Worm (Caenorhabditis elegans) whole organism, early embryonic: ENCODE measurements around the gene ubq-2.

ENCODE experiments used
- B0310.2 ChIP-seq: sonication (generic microtip); optimal IDR thresholded peaks from 2 replicates; lab custom pipeline; 2016; ENCODE audit warnings: mild to moderate bottlenecking, missing genetic modification characterization, missing compliant biosample characterization
- F13C5.2 ChIP-seq: sonication (generic microtip); optimal IDR thresholded peaks from 2 replicates; lab custom pipeline; 2017; ENCODE audit warnings: mild to moderate bottlenecking, missing genetic modification characterization, inconsistent platforms, missing compliant biosample characterization
- aly-1 ChIP-seq: sonication (generic microtip); optimal IDR thresholded peaks from 2 replicates; lab custom pipeline; 2016; ENCODE audit warnings: missing genetic modification characterization, missing compliant biosample characterization
- ama-1 ChIP-seq: fragments of 150-350 bp; optimal IDR thresholded peaks from 2 replicates; lab custom pipeline; 2014
- ceh-13 ChIP-seq: fragments of 200-800 bp; sonication (Bioruptor generic); optimal IDR thresholded peaks from 2 replicates; lab custom pipeline; 2018; ENCODE audit warnings: mild to moderate bottlenecking, missing genetic modification characterization, missing compliant biosample characterization
- ceh-36 ChIP-seq: sonication (generic microtip); optimal IDR thresholded peaks from 2 replicates; lab custom pipeline; 2016; ENCODE audit warnings: missing genetic modification characterization, inconsistent platforms, missing compliant biosample characterization
- ets-7 ChIP-seq: sonication (generic microtip); optimal IDR thresholded peaks from 2 replicates; lab custom pipeline; 2016; ENCODE audit warnings: missing genotype, missing genetic modification characterization, missing compliant biosample characterization
- flt-1 ChIP-seq: fragments of 200-800 bp; sonication (Bioruptor generic); IDR thresholded peaks from 2 replicates; pipeline ENCODE4 v1.3.6; 2022; ENCODE audit warnings: missing genetic modification characterization, missing compliant biosample characterization
- hmbx-1 ChIP-seq: sonication (generic microtip); optimal IDR thresholded peaks from 2 replicates; lab custom pipeline; 2016; ENCODE audit warnings: mild to moderate bottlenecking, missing genetic modification characterization, missing compliant biosample characterization
- hmg-4 ChIP-seq: fragments of 200-800 bp; sonication (Bioruptor generic); optimal IDR thresholded peaks from 2 replicates; lab custom pipeline; 2018; ENCODE audit warnings: mild to moderate bottlenecking, missing genetic modification characterization, missing compliant biosample characterization
- hnd-1 ChIP-seq: sonication (generic microtip); optimal IDR thresholded peaks from 2 replicates; lab custom pipeline; 2016; ENCODE audit warnings: missing genetic modification characterization, missing compliant biosample characterization
- pes-1 ChIP-seq: fragments of 200-800 bp; sonication (Bioruptor generic); IDR thresholded peaks from 2 replicates; pipeline ENCODE4 v1.3.6; 2022; ENCODE audit warnings: missing genetic modification reagents, missing genetic modification characterization, missing compliant biosample characterization
- scrt-1 ChIP-seq: fragments of 200-800 bp; sonication (Bioruptor generic); IDR thresholded peaks from 2 replicates; pipeline ENCODE4 v1.3.6; 2022; ENCODE audit warnings: missing genetic modification characterization, missing compliant biosample characterization
- sea-1 ChIP-seq: fragments of 200-800 bp; sonication (Bioruptor generic); conservative IDR thresholded peaks from 2 replicates; pipeline ENCODE4 v1.3.6; 2022; ENCODE audit warnings: missing genetic modification characterization, missing compliant biosample characterization
- tbx-11 ChIP-seq: fragments of 200-800 bp; sonication (Bioruptor generic); IDR thresholded peaks from 2 replicates; pipeline ENCODE4 v1.3.6; 2022; ENCODE audit warnings: missing genetic modification characterization, missing compliant biosample characterization
- tbx-37 ChIP-seq: fragments of 200-800 bp; sonication (Bioruptor generic); conservative IDR thresholded peaks from 2 replicates; pipeline ENCODE4 v1.3.6; 2022; ENCODE audit warnings: missing genetic modification reagents, missing genetic modification characterization, missing compliant biosample characterization
- tra-4 ChIP-seq: sonication (generic microtip); optimal IDR thresholded peaks from 2 replicates; lab custom pipeline; 2017; ENCODE audit warnings: missing genetic modification characterization, missing compliant biosample characterization

The ubq-2 gene

DNA sequence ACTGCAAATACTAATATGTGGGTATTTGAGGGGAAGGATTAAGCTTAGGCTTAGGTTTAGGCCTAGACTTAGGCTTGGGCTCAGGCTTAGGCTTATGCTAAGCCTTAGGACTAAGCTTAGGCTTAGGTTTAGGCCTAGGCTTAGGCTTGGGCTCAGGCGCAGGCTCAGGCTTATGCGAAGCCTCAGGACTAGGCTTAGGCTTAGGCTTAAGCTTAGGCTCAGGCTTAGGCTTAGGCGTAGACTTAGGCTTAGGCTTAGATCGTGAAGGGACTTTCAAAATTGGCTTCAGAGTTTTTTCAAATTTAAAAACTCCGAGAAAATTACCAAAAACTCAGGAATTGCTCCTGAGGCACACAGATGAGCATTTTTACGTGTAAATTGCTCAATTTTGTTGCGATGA is 33.3 kb downstream of the ubq-2 start:
- TF ChIP-seq scrt-1 (GFP tag; lab: Robert Waterston, UW) (no peak), flt-1 (GFP tag; lab: Robert Waterston, UW) (no peak), ceh-36 (peak; percentile 89), tbx-37 (GFP tag; lab: Robert Waterston, UW) (no peak), ceh-13 (GFP tag; lab: Kevin White, UChicago) (no peak), tra-4 (tag; lab: Kevin White, UChicago) (no peak), sea-1 (no peak), aly-1 (tag; lab: Kevin White, UChicago) (no peak)

ce11 chrIII:12944064-12944463 is 34.3 kb downstream of the ubq-2 start:
- TF ChIP-seq scrt-1 (GFP tag; lab: Robert Waterston, UW) (no peak), F13C5.2 (tag; lab: Kevin White, UChicago) (no peak), ets-7 (tag; lab: Kevin White, UChicago) (no peak), hmbx-1 (tag; lab: Kevin White, UChicago) (no peak), ama-1 (lab: Kevin White, UChicago) (no peak), sea-1 (no peak), tra-4 (tag; lab: Kevin White, UChicago) (no peak), aly-1 (tag; lab: Kevin White, UChicago) (no peak), hmg-4 (no peak), tbx-11 (no peak), ceh-36 (no peak), hnd-1 (tag; lab: Kevin White, UChicago) (no peak), flt-1 (GFP tag; lab: Robert Waterston, UW) (no peak), B0310.2 (tag; lab: Kevin White, UChicago) (no peak), ceh-13 (GFP tag; lab: Kevin White, UChicago) (no peak), tbx-37 (GFP tag; lab: Robert Waterston, UW) (no peak), pes-1 (GFP tag; lab: Robert Waterston, UW) (no peak)

DNA sequence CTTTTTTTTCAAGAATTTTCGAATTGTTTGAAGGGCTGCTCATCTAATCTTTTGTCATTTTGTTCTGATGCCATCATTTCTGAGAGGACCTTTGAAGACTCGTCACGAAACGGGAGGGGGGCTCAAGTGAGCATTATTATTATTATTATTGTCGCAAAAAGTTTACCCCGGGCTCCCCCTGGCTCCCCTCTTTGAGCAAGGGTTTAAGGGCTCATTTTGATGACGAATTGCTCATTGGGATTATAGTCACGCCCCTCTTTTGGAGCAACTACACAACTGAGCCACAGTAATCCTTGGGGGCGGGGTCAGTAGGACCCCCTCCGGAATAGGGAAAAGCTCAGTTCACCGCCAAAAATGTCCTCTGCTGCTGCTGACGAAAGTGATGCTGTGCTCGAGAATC is 36.0 kb downstream of the ubq-2 start, which contains the start of gene unc-25:
TSS of gene unc-25 (plus strand) at position 345 of the 400 bp plus-strand sequence.
- TF ChIP-seq hnd-1 (tag; lab: Kevin White, UChicago) (no peak), tbx-37 (GFP tag; lab: Robert Waterston, UW) (no peak), flt-1 (GFP tag; lab: Robert Waterston, UW) (no peak), hmbx-1 (tag; lab: Kevin White, UChicago) (no peak), hmg-4 (no peak), F13C5.2 (tag; lab: Kevin White, UChicago) (no peak), tra-4 (tag; lab: Kevin White, UChicago) (no peak), aly-1 (tag; lab: Kevin White, UChicago) (no peak), sea-1 (no peak), ama-1 (lab: Kevin White, UChicago) (no peak), ets-7 (tag; lab: Kevin White, UChicago) (no peak), tbx-11 (no peak), pes-1 (GFP tag; lab: Robert Waterston, UW) (no peak), B0310.2 (tag; lab: Kevin White, UChicago) (no peak), scrt-1 (GFP tag; lab: Robert Waterston, UW) (no peak), ceh-13 (GFP tag; lab: Kevin White, UChicago) (no peak), ceh-36 (no peak)

DNA sequence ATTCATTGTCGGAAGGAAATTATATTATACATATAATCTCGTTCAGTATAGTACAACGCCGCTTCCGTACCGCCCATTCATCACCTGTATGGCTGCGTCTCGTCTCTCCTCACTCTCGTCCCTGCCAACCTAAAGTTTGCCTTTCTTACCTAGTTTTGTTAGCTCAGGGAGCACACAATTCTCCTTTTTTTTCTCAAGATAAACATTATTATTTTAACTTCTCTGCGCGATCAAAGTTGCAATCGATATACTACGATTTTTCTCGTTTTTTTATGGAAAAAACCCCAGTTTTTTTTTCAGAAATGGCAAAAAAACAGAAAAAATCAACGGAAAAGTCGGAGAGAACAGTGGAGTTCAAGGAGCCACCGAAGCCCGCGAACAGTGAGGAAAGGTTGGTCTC is 43.9 kb downstream of the ubq-2 start, which contains the start of gene epg-3:
TSS of gene epg-3 (plus strand) at position 301 of the 400 bp plus-strand sequence.
- no peak for TF ChIP-seq tbx-11
- TF ChIP-seq sea-1, result no peak
- no peak for TF ChIP-seq aly-1 (tag; lab: Kevin White, UChicago)
- no peak for TF ChIP-seq hmg-4
- no peak for TF ChIP-seq hmbx-1 (tag; lab: Kevin White, UChicago)

- TF ChIP-seq hmg-4 (no peak), aly-1 (tag; lab: Kevin White, UChicago) (no peak), pes-1 (GFP tag; lab: Robert Waterston, UW) (no peak), scrt-1 (GFP tag; lab: Robert Waterston, UW) (no peak), ets-7 (tag; lab: Kevin White, UChicago) (no peak), B0310.2 (tag; lab: Kevin White, UChicago) (no peak)
Measured at ce11 chrIII:12932776-12933175, 45.5 kb downstream of the ubq-2 start.

ce11 chrIII:12931786-12932427 is 46.4 kb downstream of the ubq-2 start, which contains the start of gene rbm-7:
Gene rbm-7, minus strand, starts transcription at chrIII:12931867.
- TF ChIP-seq hmbx-1 (tag; lab: Kevin White, UChicago) (no peak), tra-4 (tag; lab: Kevin White, UChicago) (no peak), ama-1 (lab: Kevin White, UChicago) (no peak), ceh-36 (no peak), F13C5.2 (tag; lab: Kevin White, UChicago) (no peak), tbx-11 (no peak), aly-1 (tag; lab: Kevin White, UChicago) (no peak), ets-7 (tag; lab: Kevin White, UChicago) (no peak), hmg-4 (no peak), scrt-1 (GFP tag; lab: Robert Waterston, UW) (no peak), hnd-1 (tag; lab: Kevin White, UChicago) (no peak), tbx-37 (GFP tag; lab: Robert Waterston, UW) (no peak), sea-1 (no peak), ceh-13 (GFP tag; lab: Kevin White, UChicago) (no peak), pes-1 (GFP tag; lab: Robert Waterston, UW) (no peak), flt-1 (GFP tag; lab: Robert Waterston, UW) (no peak), B0310.2 (tag; lab: Kevin White, UChicago) (no peak)

- TF ChIP-seq tbx-11, result no peak
Measured at ce11 chrIII:12931108-12931507, 47.2 kb downstream of the ubq-2 start.
